Fruit fly (Drosophila melanogaster): ENCODE results near the gene CG32638.

DNA sequence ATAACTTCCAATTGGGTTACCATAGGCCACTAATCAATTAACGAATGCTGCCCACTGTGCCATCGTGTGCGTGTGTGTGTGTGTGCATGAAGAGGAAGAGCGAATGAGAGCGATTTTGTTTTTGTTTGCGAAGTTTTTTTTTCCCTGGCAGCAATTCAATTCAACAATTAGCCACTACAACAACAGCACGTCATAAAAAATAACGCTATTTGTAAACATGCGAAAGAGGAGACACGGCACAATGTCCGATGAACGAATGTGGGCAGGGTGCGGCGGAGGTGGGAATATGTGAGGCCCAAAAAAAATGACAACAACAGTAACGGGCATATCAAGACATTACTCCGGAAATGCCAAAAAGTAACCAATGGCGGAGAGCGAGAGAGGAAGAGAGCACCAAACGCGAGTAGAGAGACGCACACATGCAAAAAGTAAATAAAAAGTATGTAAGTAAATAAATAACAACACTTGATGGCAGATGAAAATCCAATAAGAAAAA is 41.2 kb downstream of the CG32638 start:
- no peak for TF ChIP-seq shn (GFP tag; optimal IDR thresholded peaks at IDR 0.05)
- TF ChIP-seq CG17328 (GFP tag; IDR thresholded peaks at IDR 0.05), result no peak
- no peak for TF ChIP-seq CG7987 (GFP tag; optimal IDR thresholded peaks at IDR 0.05)
- no peak for TF ChIP-seq CG32772 (GFP tag; IDR thresholded peaks at IDR 0.05)
- no peak for TF ChIP-seq H2.0 (GFP tag; IDR thresholded peaks at IDR 0.05)
- TF ChIP-seq CG4404 (GFP tag; IDR thresholded peaks at IDR 0.05), result no peak
- no peak for TF ChIP-seq Sox102F (GFP tag; optimal IDR thresholded peaks at IDR 0.05)
- no peak for TF ChIP-seq Antp (GFP tag; optimal IDR thresholded peaks at IDR 0.05)
- TF ChIP-seq CG6272 (GFP tag; IDR thresholded peaks at IDR 0.05), result no peak
- no peak for TF ChIP-seq E2f1 (GFP tag; IDR thresholded peaks at IDR 0.05)
